Fruit fly (Drosophila melanogaster) whole organism, embryonic: Measurements from ENCODE around the gene mRpS2.

Experiments used
- Abd-B ChIP-seq: fragments of 200-800 bp; sonication (Bioruptor generic); optimal IDR thresholded peaks from 2 replicates; lab custom pipeline; 2018; ENCODE audit warnings: missing biosample characterization, mild to moderate bottlenecking, missing genetic modification characterization, moderate library complexity
- Ada2b ChIP-seq: fragments of 200-800 bp; sonication (Bioruptor generic); IDR thresholded peaks from 2 replicates; pipeline ENCODE4 v1.3.6; 2022; ENCODE audit warnings: missing biosample characterization, missing genetic modification characterization
- Atf3 ChIP-seq: fragments of 200-800 bp; sonication (Bioruptor generic); optimal IDR thresholded peaks from 3 replicates; lab custom pipeline; 2016; ENCODE audit warnings: missing biosample characterization, missing genetic modification characterization
- BEAF-32 ChIP-seq: fragments of 200-800 bp; sonication (Bioruptor generic); optimal IDR thresholded peaks from 3 replicates; lab custom pipeline; 2017; ENCODE audit warnings: missing biosample characterization, missing genetic modification characterization, mild to moderate bottlenecking, moderate library complexity, missing genetic modification reagents
- CG10431 ChIP-seq: fragments of 200-800 bp; sonication (Bioruptor generic); optimal IDR thresholded peaks from 3 replicates; lab custom pipeline; 2018; ENCODE audit warnings: missing biosample characterization, mild to moderate bottlenecking, missing genetic modification characterization
- CG11560 ChIP-seq: fragments of 200-800 bp; sonication (Bioruptor generic); IDR thresholded peaks from 3 replicates; pipeline ENCODE4 v1.3.6; 2022; ENCODE audit warnings: missing biosample characterization, missing genetic modification characterization
- CG11695 ChIP-seq: fragments of 200-800 bp; sonication (Bioruptor generic); IDR thresholded peaks from 3 replicates; pipeline ENCODE4 v1.3.6; 2022; ENCODE audit warnings: missing biosample characterization, missing genetic modification characterization
- CG1233 ChIP-seq: fragments of 200-800 bp; sonication (Bioruptor generic); optimal IDR thresholded peaks from 4 replicates; lab custom pipeline; 2018; ENCODE audit warnings: missing biosample characterization, mild to moderate bottlenecking, missing genetic modification characterization
- CG12769 ChIP-seq: fragments of 200-800 bp; sonication (Bioruptor generic); optimal IDR thresholded peaks from 2 replicates; lab custom pipeline; 2019; ENCODE audit warnings: missing biosample characterization, mild to moderate bottlenecking, missing genetic modification characterization, moderate library complexity
- CG14667 ChIP-seq: fragments of 200-800 bp; sonication (Bioruptor generic); IDR thresholded peaks from 2 replicates; pipeline ENCODE4 v1.3.6; 2022; ENCODE audit warnings: missing biosample characterization, missing genetic modification characterization
- CG17361 ChIP-seq: fragments of 200-800 bp; sonication (Bioruptor generic); IDR thresholded peaks from 3 replicates; pipeline ENCODE4 v1.3.6; 2022; ENCODE audit warnings: missing biosample characterization, missing genetic modification characterization
- CG17612 ChIP-seq: fragments of 200-800 bp; sonication (Bioruptor generic); IDR thresholded peaks from 2 replicates; pipeline ENCODE4 v1.3.6; 2022; ENCODE audit warnings: missing biosample characterization, missing genetic modification characterization
- CG2116 ChIP-seq: fragments of 200-800 bp; sonication (Bioruptor generic); optimal IDR thresholded peaks from 3 replicates; lab custom pipeline; 2018; ENCODE audit warnings: missing biosample characterization, mild to moderate bottlenecking, missing genetic modification characterization
- CG2875 ChIP-seq: fragments of 200-800 bp; sonication (Bioruptor generic); optimal IDR thresholded peaks from 2 replicates; lab custom pipeline; 2017; ENCODE audit warnings: missing biosample characterization, mild to moderate bottlenecking, missing genetic modification characterization, missing genetic modification reagents
- CG3726 ChIP-seq: fragments of 200-800 bp; sonication (Bioruptor generic); IDR thresholded peaks from 3 replicates; pipeline ENCODE4, ENCODE4 v1.3.6; 2022; ENCODE audit warnings: missing biosample characterization, missing genetic modification characterization
- CG3995 ChIP-seq: fragments of 200-800 bp; sonication (Bioruptor generic); optimal IDR thresholded peaks from 3 replicates; lab custom pipeline; 2016; ENCODE audit warnings: missing biosample characterization, missing genetic modification characterization
- CG6683 ChIP-seq: fragments of 200-800 bp; sonication (Bioruptor generic); optimal IDR thresholded peaks from 2 replicates; lab custom pipeline; 2017; ENCODE audit warnings: missing biosample characterization, mild to moderate bottlenecking, missing genetic modification characterization, missing genetic modification reagents
- CG7745 ChIP-seq: fragments of 200-800 bp; sonication (Bioruptor generic); optimal IDR thresholded peaks from 2 replicates; lab custom pipeline; 2018; ENCODE audit warnings: missing biosample characterization, mild to moderate bottlenecking, missing genetic modification characterization, moderate library complexity
- CG7987 ChIP-seq: fragments of 200-800 bp; sonication (Bioruptor generic); optimal IDR thresholded peaks from 2 replicates; lab custom pipeline; 2018; ENCODE audit warnings: missing biosample characterization, mild to moderate bottlenecking, missing genetic modification characterization, moderate library complexity
- CG8281 ChIP-seq: fragments of 200-800 bp; sonication (Bioruptor generic); optimal IDR thresholded peaks from 2 replicates; lab custom pipeline; 2018; ENCODE audit warnings: missing biosample characterization, mild to moderate bottlenecking, missing genetic modification characterization, moderate library complexity
- CG8944 ChIP-seq: fragments of 200-800 bp; sonication (Bioruptor generic); optimal IDR thresholded peaks from 3 replicates; lab custom pipeline; 2016; ENCODE audit warnings: missing biosample characterization, missing genetic modification characterization
- Dref ChIP-seq: fragments of 200-800 bp; sonication (Bioruptor generic); IDR thresholded peaks from 2 replicates; pipeline ENCODE4 v1.3.6; 2022; ENCODE audit warnings: missing biosample characterization, missing genetic modification characterization
- GATAe ChIP-seq: fragments of 200-800 bp; sonication (Bioruptor generic); conservative IDR thresholded peaks from 2 replicates; pipeline ENCODE4 v1.3.6; 2022; ENCODE audit warnings: missing biosample characterization, missing genetic modification characterization
- Hey ChIP-seq: fragments of 200-800 bp; sonication (Bioruptor generic); optimal IDR thresholded peaks from 3 replicates; lab custom pipeline; 2018; ENCODE audit warnings: missing biosample characterization, mild to moderate bottlenecking, missing genetic modification characterization
- HmgZ ChIP-seq: fragments of 200-800 bp; sonication (Bioruptor generic); optimal IDR thresholded peaks from 2 replicates; lab custom pipeline; 2018; ENCODE audit warnings: missing biosample characterization, mild to moderate bottlenecking, missing genetic modification characterization
- Hr78 ChIP-seq, 2 experiments: fragments of 200-800 bp in 1 of 2; fragments of >200 bp in 1 of 2; sonication (Bioruptor generic) in 1 of 2; optimal IDR thresholded peaks; 2 replicates each; lab custom pipeline; 2017 to 2019; ENCODE audit warnings: missing biosample characterization in 2 of 2, missing genetic modification characterization in 2 of 2, mild to moderate bottlenecking in 1 of 2, moderate library complexity in 1 of 2
- MBD-R2 ChIP-seq: fragments of 200-800 bp; sonication (Bioruptor generic); IDR thresholded peaks from 2 replicates; pipeline ENCODE4 v1.3.6; 2022; ENCODE audit warnings: missing biosample characterization, missing genetic modification characterization
- NFAT ChIP-seq: fragments of 200-800 bp; sonication (Bioruptor generic); IDR thresholded peaks from 2 replicates; pipeline ENCODE4 v1.3.6; 2022; ENCODE audit warnings: missing biosample characterization, missing genetic modification characterization
- Nf-YB ChIP-seq: fragments of 200-800 bp; sonication (Bioruptor generic); optimal IDR thresholded peaks from 3 replicates; lab custom pipeline; 2019; ENCODE audit warnings: missing biosample characterization, mild to moderate bottlenecking, missing genetic modification characterization, moderate library complexity
- Oaz ChIP-seq: fragments of 200-800 bp; sonication (Bioruptor generic); IDR thresholded peaks from 2 replicates; pipeline ENCODE4 v1.3.6; 2022; ENCODE audit warnings: missing biosample characterization, missing genetic modification characterization
- Taf1 ChIP-seq: fragments of 200-800 bp; sonication (Bioruptor generic); IDR thresholded peaks from 2 replicates; pipeline ENCODE4 v1.3.6; 2022; ENCODE audit warnings: missing biosample characterization, missing genetic modification characterization
- cad ChIP-seq: fragments of >200 bp; optimal IDR thresholded peaks from 2 replicates; lab custom pipeline; 2017; ENCODE audit warnings: missing biosample characterization, missing genetic modification characterization
- cg ChIP-seq: fragments of 200-800 bp; sonication (Bioruptor generic); optimal IDR thresholded peaks from 3 replicates; lab custom pipeline; 2019; ENCODE audit warnings: missing biosample characterization, mild to moderate bottlenecking, missing genetic modification characterization, moderate library complexity
- ci ChIP-seq: fragments of 200-800 bp; sonication (Bioruptor generic); IDR thresholded peaks from 3 replicates; pipeline ENCODE4 v1.3.6; 2022; ENCODE audit warnings: missing biosample characterization, missing genetic modification characterization
- dimm ChIP-seq: fragments of 200-800 bp; sonication (Bioruptor generic); IDR thresholded peaks from 2 replicates; pipeline ENCODE4 v1.3.6; 2022; ENCODE audit warnings: missing biosample characterization, missing genetic modification characterization
- fd102C ChIP-seq: fragments of 200-800 bp; sonication (Bioruptor generic); optimal IDR thresholded peaks from 2 replicates; lab custom pipeline; 2018; ENCODE audit warnings: missing biosample characterization, mild to moderate bottlenecking, missing genetic modification characterization, moderate library complexity
- gfzf ChIP-seq: fragments of 200-800 bp; sonication (Bioruptor generic); optimal IDR thresholded peaks from 2 replicates; lab custom pipeline; 2016; ENCODE audit warnings: missing biosample characterization, mild to moderate bottlenecking, missing genetic modification characterization, moderate library complexity
- grau ChIP-seq: fragments of 200-800 bp; optimal IDR thresholded peaks from 3 replicates; lab custom pipeline; 2019; ENCODE audit warnings: missing biosample characterization, mild to moderate bottlenecking, missing genetic modification characterization, moderate library complexity
- grn ChIP-seq: fragments of 200-800 bp; sonication (Bioruptor generic); optimal IDR thresholded peaks from 3 replicates; lab custom pipeline; 2017; ENCODE audit warnings: missing biosample characterization, missing genetic modification characterization
- hkb ChIP-seq, 2 experiments: fragments of 200-800 bp in 1 of 2; fragments of >200 bp in 1 of 2; sonication (Bioruptor generic) in 1 of 2; IDR thresholded peaks in 1 of 2; optimal IDR thresholded peaks in 1 of 2; 2 replicates each; pipeline versions ENCODE4 v1.3.6 to Lab custom; 2017 to 2022; ENCODE audit warnings: missing biosample characterization in 1 of 2, missing genetic modification characterization in 1 of 2
- klu ChIP-seq: fragments of 200-800 bp; sonication (Bioruptor generic); IDR thresholded peaks from 2 replicates; pipeline ENCODE4 v1.3.6; 2022; ENCODE audit warnings: missing biosample characterization, missing genetic modification characterization
- lab ChIP-seq: fragments of 200-800 bp; sonication (Bioruptor generic); optimal IDR thresholded peaks from 3 replicates; lab custom pipeline; 2017; ENCODE audit warnings: missing biosample characterization, missing genetic modification characterization, mild to moderate bottlenecking, moderate library complexity, missing genetic modification reagents
- mam ChIP-seq: fragments of 200-800 bp; sonication (Bioruptor generic); optimal IDR thresholded peaks from 3 replicates; lab custom pipeline; 2016; ENCODE audit warnings: missing biosample characterization, missing genetic modification characterization
- nau ChIP-seq: fragments of 200-800 bp; sonication (Bioruptor generic); optimal IDR thresholded peaks from 3 replicates; lab custom pipeline; 2017; ENCODE audit warnings: missing biosample characterization, mild to moderate bottlenecking, missing genetic modification characterization, missing genetic modification reagents
- schlank ChIP-seq: fragments of 200-800 bp; sonication (Bioruptor generic); optimal IDR thresholded peaks from 2 replicates; lab custom pipeline; 2018; ENCODE audit warnings: missing biosample characterization, mild to moderate bottlenecking, missing genetic modification characterization
- sim ChIP-seq: fragments of 200-800 bp; sonication (Bioruptor generic); IDR thresholded peaks from 2 replicates; pipeline ENCODE4 v1.3.6; 2022; ENCODE audit warnings: missing biosample characterization, missing genetic modification characterization
- tx ChIP-seq: fragments of 200-800 bp; sonication (Bioruptor generic); optimal IDR thresholded peaks from 2 replicates; lab custom pipeline; 2016; ENCODE audit warnings: missing biosample characterization, missing genetic modification characterization
- zen ChIP-seq: fragments of 200-800 bp; sonication (Bioruptor generic); optimal IDR thresholded peaks from 3 replicates; lab custom pipeline; 2018; ENCODE audit warnings: missing biosample characterization, mild to moderate bottlenecking, missing genetic modification characterization, moderate library complexity

mRpS2 gene

DNA sequence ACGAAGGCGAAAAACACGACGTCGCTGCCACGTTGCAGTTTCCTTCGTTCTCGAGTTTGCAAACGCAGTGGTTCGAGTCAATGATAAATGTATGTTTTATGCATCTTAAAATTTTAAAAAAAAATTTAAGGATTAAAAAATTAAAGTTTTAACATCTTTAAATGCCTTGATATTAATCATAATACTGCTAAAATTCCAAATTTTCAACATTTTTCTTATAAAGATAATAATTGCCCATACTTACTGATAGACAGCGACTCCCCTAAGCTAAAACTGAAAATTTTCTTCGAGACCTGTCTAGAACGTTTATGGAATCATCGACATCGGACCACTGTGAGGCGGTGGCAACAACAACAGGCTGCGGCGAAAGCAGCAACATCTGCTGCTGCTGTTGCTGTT lies 28.9 kb downstream of the mRpS2 start (continued):
- no peak for TF ChIP-seq CG8281 (tag; lab: Kevin White, UChicago)
- TF ChIP-seq CG17612 (GFP tag; lab: Robert Waterston, UW), result no peak
- TF ChIP-seq Ada2b (GFP tag; lab: Robert Waterston, UW), result peak; percentile 75
- TF ChIP-seq Nf-YB (GFP tag; lab: Kevin White, UChicago), result no peak
- TF ChIP-seq CG3726 (GFP tag; lab: Robert Waterston, UW), result no peak
- TF ChIP-seq grau (tag; lab: Kevin White, UChicago), result peak; percentile 78
- TF ChIP-seq CG14667, result peak; percentile 49
- TF ChIP-seq ci, result peak; percentile 49; the same call in 2 of the 3 replicates
- no peak for TF ChIP-seq Hey (tag; lab: Kevin White, UChicago)
- peak; percentile 14 for TF ChIP-seq tx
- TF ChIP-seq cg (GFP tag; lab: Kevin White, UChicago), result no peak
- peak in 1 of 2 experiments; percentile 4 for TF ChIP-seq Hr78 (GFP tag; optimal IDR thresholded peaks at IDR 0.05; lab: Kevin White, UChicago)
- no peak for TF ChIP-seq gfzf (GFP tag; lab: Kevin White, UChicago)
- peak; percentile 84 for TF ChIP-seq lab (GFP tag; lab: Kevin White, UChicago)
- TF ChIP-seq CG17361 (GFP tag; lab: Robert Waterston, UW), result peak; percentile 90
- TF ChIP-seq Dref, result no peak
- TF ChIP-seq mam (GFP tag; lab: Kevin White, UChicago), result peak; percentile 45
- no peak for TF ChIP-seq zen (tag; lab: Kevin White, UChicago)
- peak; percentile 51 for TF ChIP-seq Abd-B (GFP tag; lab: Kevin White, UChicago)
- TF ChIP-seq HmgZ, result no peak
- no peak for TF ChIP-seq cad (GFP tag; lab: Kevin White, UChicago)
- peak; percentile 56 for TF ChIP-seq CG1233
- TF ChIP-seq CG12769 (tag; lab: Kevin White, UChicago), result no peak
- no peak for TF ChIP-seq CG7987 (GFP tag; lab: Kevin White, UChicago)
- peak; percentile 62; the same call in 1 of the 2 replicates for TF ChIP-seq NFAT (GFP tag; lab: Robert Waterston, UW)
- TF ChIP-seq BEAF-32 (GFP tag; lab: Kevin White, UChicago), result no peak
- TF ChIP-seq CG3995 (GFP tag; lab: Kevin White, UChicago), result peak; percentile 23
- no peak for TF ChIP-seq CG8944
- peak; percentile 75 for TF ChIP-seq CG11695 (GFP tag; lab: Robert Waterston, UW)
- TF ChIP-seq grn, result no peak
- TF ChIP-seq nau (GFP tag; lab: Kevin White, UChicago), result peak; percentile 63
- peak; percentile 31; the same call in 1 of the 2 replicates for TF ChIP-seq MBD-R2 (GFP tag; lab: Robert Waterston, UW)
- TF ChIP-seq Atf3 (GFP tag; lab: Kevin White, UChicago), result no peak
- no peak for TF ChIP-seq fd102C
- TF ChIP-seq klu (GFP tag; lab: Robert Waterston, UW), result no peak
- peak; percentile 22; the same call in 1 of the 2 replicates for TF ChIP-seq dimm (GFP tag; lab: Robert Waterston, UW)
- peak; percentile 27 for TF ChIP-seq schlank (tag; lab: Kevin White, UChicago)
- peak; percentile 44 for TF ChIP-seq Taf1
- TF ChIP-seq CG11560, result peak; percentile 38; the same call in 1 of the 3 replicates
- peak; percentile 1 for TF ChIP-seq CG10431 (GFP tag; lab: Kevin White, UChicago)
- TF ChIP-seq sim (GFP tag; lab: Robert Waterston, UW), result no peak
- no peak for TF ChIP-seq hkb (optimal IDR thresholded peaks at IDR 0.05; lab: Kevin White, UChicago)
- TF ChIP-seq hkb (GFP tag; IDR thresholded peaks at IDR 0.05; lab: Robert Waterston, UW), result peak; percentile 73
- TF ChIP-seq CG6683, result peak; percentile 57
- peak; percentile 39 for TF ChIP-seq CG2875
- no peak; the same call in 1 of the 2 replicates for TF ChIP-seq Oaz (GFP tag; lab: Robert Waterston, UW)
- peak; percentile 13 for TF ChIP-seq CG2116
- no peak for TF ChIP-seq GATAe (GFP tag; lab: Robert Waterston, UW)
- no peak for TF ChIP-seq CG7745 (tag; lab: Kevin White, UChicago)
